Fruit fly (Drosophila melanogaster) whole organism, embryonic: Measurements from ENCODE around the gene Cpr23B.

Experiments
- Antp ChIP-seq: fragments of 200-800 bp; sonication (Bioruptor generic); optimal IDR thresholded peaks from 3 replicates; lab custom pipeline; 2016; ENCODE audit warnings: missing biosample characterization, missing genetic modification characterization
- Atf6 ChIP-seq: fragments of 200-800 bp; sonication (Bioruptor generic); IDR thresholded peaks from 2 replicates; pipeline ENCODE4 v1.3.6; 2022; ENCODE audit warnings: missing biosample characterization, missing genetic modification characterization
- CG10274 ChIP-seq: fragments of 200-800 bp; sonication (Bioruptor generic); optimal IDR thresholded peaks from 3 replicates; lab custom pipeline; 2017; ENCODE audit warnings: missing biosample characterization, mild to moderate bottlenecking, missing genetic modification characterization
- CG10979 ChIP-seq: fragments of 200-800 bp; sonication (Bioruptor generic); optimal IDR thresholded peaks from 2 replicates; lab custom pipeline; 2018; ENCODE audit warnings: missing biosample characterization, mild to moderate bottlenecking, missing genetic modification characterization, moderate library complexity
- CG12391 ChIP-seq: fragments of 200-800 bp; sonication (Bioruptor generic); optimal IDR thresholded peaks from 3 replicates; lab custom pipeline; 2018; ENCODE audit warnings: missing biosample characterization, mild to moderate bottlenecking, missing genetic modification characterization, moderate library complexity
- CG12942 ChIP-seq: fragments of 200-800 bp; sonication (Bioruptor generic); optimal IDR thresholded peaks from 3 replicates; lab custom pipeline; 2016; ENCODE audit warnings: missing biosample characterization, missing genetic modification characterization
- CG13123 ChIP-seq: fragments of 200-800 bp; sonication (Bioruptor generic); optimal IDR thresholded peaks from 2 replicates; lab custom pipeline; 2016; ENCODE audit warnings: missing biosample characterization, missing genetic modification characterization
- CG14014 ChIP-seq: fragments of 200-800 bp; sonication (Bioruptor generic); IDR thresholded peaks from 2 replicates; pipeline ENCODE4 v1.3.6; 2022; ENCODE audit warnings: missing biosample characterization, missing genetic modification characterization
- CG14667 ChIP-seq: fragments of 200-800 bp; sonication (Bioruptor generic); IDR thresholded peaks from 2 replicates; pipeline ENCODE4 v1.3.6; 2022; ENCODE audit warnings: missing biosample characterization, missing genetic modification characterization
- CG14710 ChIP-seq: fragments of 200-800 bp; sonication (Bioruptor generic); optimal IDR thresholded peaks from 3 replicates; lab custom pipeline; 2019; ENCODE audit warnings: missing biosample characterization, mild to moderate bottlenecking, missing genetic modification characterization, moderate library complexity
- CG15269 ChIP-seq: fragments of 200-800 bp; sonication (Bioruptor generic); optimal IDR thresholded peaks from 2 replicates; lab custom pipeline; 2018; ENCODE audit warnings: missing biosample characterization, mild to moderate bottlenecking, missing genetic modification characterization, moderate library complexity
- CG17829 ChIP-seq: fragments of 200-800 bp; optimal IDR thresholded peaks from 2 replicates; lab custom pipeline; 2019; ENCODE audit warnings: missing biosample characterization, mild to moderate bottlenecking, missing genetic modification characterization, moderate library complexity
- CG2199 ChIP-seq: fragments of 200-800 bp; sonication (Bioruptor generic); IDR thresholded peaks from 3 replicates; pipeline ENCODE4 v1.3.6; 2022; ENCODE audit warnings: missing biosample characterization, missing genetic modification characterization
- CG30020 ChIP-seq: fragments of 200-800 bp; optimal IDR thresholded peaks from 2 replicates; lab custom pipeline; 2019; ENCODE audit warnings: missing biosample characterization, mild to moderate bottlenecking, missing genetic modification characterization, moderate library complexity
- CG43689 ChIP-seq: fragments of 200-800 bp; sonication (Bioruptor generic); IDR thresholded peaks from 2 replicates; pipeline ENCODE4 v1.3.6; 2022; ENCODE audit warnings: missing biosample characterization, missing genetic modification characterization
- CG5953 ChIP-seq: fragments of 200-800 bp; sonication (Bioruptor generic); IDR thresholded peaks from 2 replicates; pipeline ENCODE4 v1.3.6; 2022; ENCODE audit warnings: missing biosample characterization, missing genetic modification characterization
- CG6254 ChIP-seq: fragments of 200-800 bp; sonication (Bioruptor generic); optimal IDR thresholded peaks from 3 replicates; lab custom pipeline; 2017; ENCODE audit warnings: mild to moderate bottlenecking, missing biosample characterization, missing genetic modification reagents, missing genetic modification characterization
- CG8281 ChIP-seq: fragments of 200-800 bp; sonication (Bioruptor generic); optimal IDR thresholded peaks from 2 replicates; lab custom pipeline; 2018; ENCODE audit warnings: missing biosample characterization, mild to moderate bottlenecking, missing genetic modification characterization, moderate library complexity
- Dek ChIP-seq: fragments of 200-800 bp; sonication (Bioruptor generic); optimal IDR thresholded peaks from 3 replicates; lab custom pipeline; 2019; ENCODE audit warnings: missing biosample characterization, mild to moderate bottlenecking, missing genetic modification characterization, moderate library complexity
- Dip2 ChIP-seq: fragments of 200-800 bp; sonication (Bioruptor generic); IDR thresholded peaks from 2 replicates; pipeline ENCODE4 v1.3.6; 2022; ENCODE audit warnings: missing biosample characterization, missing genetic modification characterization
- HHEX ChIP-seq: fragments of 200-800 bp; sonication (Bioruptor generic); optimal IDR thresholded peaks from 3 replicates; lab custom pipeline; 2017; ENCODE audit warnings: missing biosample characterization, mild to moderate bottlenecking, missing genetic modification characterization, missing genetic modification reagents
- HmgZ ChIP-seq: fragments of 200-800 bp; sonication (Bioruptor generic); optimal IDR thresholded peaks from 2 replicates; lab custom pipeline; 2018; ENCODE audit warnings: missing biosample characterization, mild to moderate bottlenecking, missing genetic modification characterization
- NFAT ChIP-seq: fragments of 200-800 bp; sonication (Bioruptor generic); IDR thresholded peaks from 2 replicates; pipeline ENCODE4 v1.3.6; 2022; ENCODE audit warnings: missing biosample characterization, missing genetic modification characterization
- NK7.1 ChIP-seq: fragments of 200-800 bp; sonication (Bioruptor generic); optimal IDR thresholded peaks from 3 replicates; lab custom pipeline; 2016; ENCODE audit warnings: missing biosample characterization, missing genetic modification characterization
- Neu2 ChIP-seq: fragments of 200-800 bp; sonication (Bioruptor generic); optimal IDR thresholded peaks from 3 replicates; lab custom pipeline; 2016; ENCODE audit warnings: missing biosample characterization, missing genetic modification characterization, borderline replicate concordance
- Rx ChIP-seq: fragments of 200-800 bp; sonication (Bioruptor generic); IDR thresholded peaks from 2 replicates; pipeline ENCODE4 v1.3.6; 2022; ENCODE audit warnings: missing biosample characterization, missing genetic modification characterization
- Stat92E ChIP-seq, 3 experiments: fragments of >200 bp in 2 of 3; fragments of 200-800 bp in 1 of 3; sonication (Bioruptor generic) in 1 of 3; optimal IDR thresholded peaks; 2 replicates each; lab custom pipeline; 2017 to 2019; ENCODE audit warnings: missing biosample characterization in 3 of 3, missing genetic modification characterization in 3 of 3, mild to moderate bottlenecking in 1 of 3, moderate library complexity in 1 of 3
- Usf ChIP-seq: fragments of 200-800 bp; sonication (Bioruptor generic); optimal IDR thresholded peaks from 2 replicates; lab custom pipeline; 2017; ENCODE audit warnings: missing genotype, missing biosample characterization, missing genetic modification characterization
- ase ChIP-seq: fragments of 200-800 bp; sonication (Bioruptor generic); IDR thresholded peaks from 3 replicates; pipeline ENCODE4 v1.3.6; 2022; ENCODE audit warnings: missing biosample characterization, missing genetic modification characterization
- bcd ChIP-seq: fragments of 200-800 bp; sonication (Bioruptor generic); optimal IDR thresholded peaks from 2 replicates; lab custom pipeline; 2017; ENCODE audit warnings: missing biosample characterization, mild to moderate bottlenecking, missing genetic modification characterization
- bsh ChIP-seq, 2 experiments: fragments of 200-800 bp; sonication (Bioruptor generic); optimal IDR thresholded peaks; 2 replicates each; lab custom pipeline; 2017 to 2018; ENCODE audit warnings: mild to moderate bottlenecking in 2 of 2, missing biosample characterization in 2 of 2, missing genetic modification characterization in 2 of 2, moderate library complexity in 1 of 2
- chinmo ChIP-seq: fragments of 200-800 bp; sonication (Bioruptor generic); IDR thresholded peaks from 4 replicates; pipeline ENCODE4 v1.3.6; 2022; ENCODE audit warnings: missing biosample characterization, missing genetic modification characterization; ENCODE audit not compliant: partially characterized antibody
- cwo ChIP-seq: fragments of 200-800 bp; sonication (Bioruptor generic); optimal IDR thresholded peaks from 3 replicates; lab custom pipeline; 2017; ENCODE audit warnings: missing biosample characterization, missing genetic modification characterization, mild to moderate bottlenecking, moderate library complexity, missing genetic modification reagents
- dm ChIP-seq: fragments of 200-800 bp; sonication (Bioruptor generic); optimal IDR thresholded peaks from 3 replicates; lab custom pipeline; 2016; ENCODE audit warnings: missing biosample characterization, missing genetic modification characterization
- esg ChIP-seq: fragments of 200-800 bp; sonication (Bioruptor generic); conservative IDR thresholded peaks from 2 replicates; pipeline ENCODE4 v1.3.6; 2022; ENCODE audit warnings: missing biosample characterization, missing genetic modification characterization
- eve ChIP-seq, 2 experiments: fragments of >200 bp; optimal IDR thresholded peaks; 2 replicates each; lab custom pipeline; 2017; ENCODE audit warnings: missing biosample characterization in 2 of 2, missing genetic modification characterization in 2 of 2
- ewg ChIP-seq: fragments of 200-800 bp; sonication (Bioruptor generic); optimal IDR thresholded peaks from 3 replicates; lab custom pipeline; 2017; ENCODE audit warnings: mild to moderate bottlenecking, missing biosample characterization, missing genetic modification reagents, missing genetic modification characterization
- fru ChIP-seq: fragments of >200 bp; optimal IDR thresholded peaks from 2 replicates; lab custom pipeline; 2017
- hbn ChIP-seq: fragments of 200-800 bp; sonication (Bioruptor generic); IDR thresholded peaks from 2 replicates; pipeline ENCODE4 v1.3.6; 2022; ENCODE audit warnings: missing biosample characterization, missing genetic modification characterization; ENCODE audit not compliant: partially characterized antibody
- luna ChIP-seq: fragments of 200-800 bp; sonication (Bioruptor generic); optimal IDR thresholded peaks from 2 replicates; lab custom pipeline; 2016; ENCODE audit warnings: missing biosample characterization, missing genetic modification characterization
- nerfin-1 ChIP-seq: fragments of 200-800 bp; sonication (Bioruptor generic); optimal IDR thresholded peaks from 3 replicates; lab custom pipeline; 2019; ENCODE audit warnings: missing biosample characterization, mild to moderate bottlenecking, missing genetic modification characterization, moderate library complexity
- nmo ChIP-seq: fragments of 200-800 bp; sonication (Bioruptor generic); optimal IDR thresholded peaks from 2 replicates; lab custom pipeline; 2018; ENCODE audit warnings: missing biosample characterization, mild to moderate bottlenecking, missing genetic modification characterization, moderate library complexity
- otp ChIP-seq: fragments of 200-800 bp; sonication (Bioruptor generic); IDR thresholded peaks from 3 replicates; pipeline ENCODE4, ENCODE4 v1.3.6; 2022; ENCODE audit warnings: missing biosample characterization, missing genetic modification characterization
- pzg ChIP-seq: fragments of 200-800 bp; sonication (Bioruptor generic); optimal IDR thresholded peaks from 3 replicates; lab custom pipeline; 2018; ENCODE audit warnings: missing biosample characterization, mild to moderate bottlenecking, missing genetic modification characterization, moderate library complexity
- sens-2 ChIP-seq: fragments of 200-800 bp; sonication (Bioruptor generic); IDR thresholded peaks from 2 replicates; pipeline ENCODE4 v1.3.6; 2022; ENCODE audit warnings: missing biosample characterization, missing genetic modification characterization
- sob ChIP-seq: fragments of 200-800 bp; sonication (Bioruptor generic); IDR thresholded peaks from 2 replicates; pipeline ENCODE4 v1.3.6; 2022; ENCODE audit warnings: missing biosample characterization, missing genetic modification characterization
- tin ChIP-seq: fragments of 200-800 bp; sonication (Bioruptor generic); optimal IDR thresholded peaks from 3 replicates; lab custom pipeline; 2016; ENCODE audit warnings: missing biosample characterization, missing genetic modification characterization
- usp ChIP-seq: fragments of >200 bp; optimal IDR thresholded peaks from 2 replicates; lab custom pipeline; 2017; ENCODE audit warnings: missing biosample characterization, missing genetic modification characterization
- vvl ChIP-seq: fragments of 200-800 bp; sonication (Bioruptor generic); IDR thresholded peaks from 2 replicates; pipeline ENCODE4 v1.3.6; 2022; ENCODE audit warnings: missing biosample characterization, missing genetic modification characterization
- yki ChIP-seq: fragments of >200 bp; optimal IDR thresholded peaks from 3 replicates; lab custom pipeline; 2018

Cpr23B gene

DNA sequence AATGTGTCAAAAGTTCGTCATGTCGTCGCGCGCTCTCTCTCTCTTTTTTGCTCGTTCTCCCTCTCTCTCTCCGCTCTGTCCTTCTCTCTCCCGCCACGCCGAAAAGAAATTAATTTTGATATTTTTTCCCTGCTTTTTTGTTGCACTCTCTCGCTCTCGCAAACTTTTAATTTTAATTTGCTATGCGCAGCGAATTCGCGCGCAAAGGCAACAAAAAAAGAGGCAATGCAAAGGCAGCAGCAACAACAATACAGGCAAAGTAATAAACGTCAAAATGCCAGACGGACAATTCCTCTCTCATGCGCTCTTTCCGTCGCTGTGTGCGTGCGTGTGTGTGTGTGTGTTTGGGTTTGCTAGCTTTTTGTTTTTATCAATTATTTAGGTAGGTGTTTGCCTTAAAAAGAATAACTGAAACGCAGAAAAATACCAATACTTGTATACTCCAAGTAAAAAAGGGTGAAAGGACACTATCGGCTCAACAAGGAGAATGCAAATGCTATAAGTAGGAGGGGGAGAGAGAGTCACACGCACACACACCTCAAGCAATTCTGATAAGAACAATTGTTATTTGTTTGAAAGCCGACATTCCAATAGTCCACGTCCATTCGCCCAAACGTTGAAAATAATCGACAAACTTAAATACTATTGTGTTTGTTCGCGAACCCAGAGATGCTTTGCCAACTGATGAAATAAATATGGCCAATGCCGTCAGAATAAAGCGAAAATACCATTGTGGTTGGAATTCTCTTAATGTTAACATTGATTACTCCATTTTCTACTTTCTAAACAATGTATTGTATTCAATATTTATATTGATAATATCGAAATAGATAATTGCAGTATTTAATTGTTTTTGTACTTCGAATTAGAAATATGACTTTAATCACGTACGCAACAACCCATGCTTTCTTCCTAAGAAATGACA, 48.7 kb downstream of the Cpr23B start (continued):
- TF ChIP-seq CG17829 (tag; lab: Kevin White, UChicago) (no peak), NK7.1 (GFP tag; lab: Kevin White, UChicago) (no peak), nerfin-1 (tag; lab: Kevin White, UChicago) (peak; percentile 77), Stat92E (GFP tag; optimal IDR thresholded peaks at IDR 0.05; lab: Kevin White, UChicago) (no peak), CG2199 (GFP tag; lab: Robert Waterston, UW) (no peak), fru (lab: Kevin White, UChicago) (no peak), Antp (GFP tag; lab: Kevin White, UChicago) (no peak), cwo (no peak), yki (lab: Kevin White, UChicago) (peak; percentile 31), CG12391 (tag; lab: Kevin White, UChicago) (no peak), Neu2 (GFP tag; lab: Kevin White, UChicago) (no peak), vvl (GFP tag; lab: Robert Waterston, UW) (no peak), dm (GFP tag; lab: Kevin White, UChicago) (no peak), ase (GFP tag; lab: Robert Waterston, UW) (no peak), Usf (GFP tag; lab: Kevin White, UChicago) (no peak), Dip2 (GFP tag; lab: Robert Waterston, UW) (no peak), CG30020 (tag; lab: Kevin White, UChicago) (no peak), Dek (tag; lab: Kevin White, UChicago) (no peak), CG10979 (tag; lab: Kevin White, UChicago) (no peak), sob (GFP tag; lab: Robert Waterston, UW) (no peak), CG8281 (no peak), luna (GFP tag; lab: Kevin White, UChicago) (no peak), CG14710 (no peak), ewg (GFP tag; lab: Kevin White, UChicago) (peak; percentile 48), otp (GFP tag; lab: Robert Waterston, UW) (no peak), chinmo (GFP tag; lab: Robert Waterston, UW) (peak; percentile 94; the same call in 3 of the 4 replicates), HmgZ (tag; lab: Kevin White, UChicago) (peak; percentile 14), hbn (GFP tag; lab: Robert Waterston, UW) (no peak), Rx (GFP tag; lab: Robert Waterston, UW) (no peak), eve (GFP tag; optimal IDR thresholded peaks at IDR 0.05; lab: Kevin White, UChicago) (no peak), CG15269 (tag; lab: Kevin White, UChicago) (no peak), esg (GFP tag; lab: Robert Waterston, UW) (no peak), CG43689 (GFP tag; lab: Robert Waterston, UW) (no peak), CG14667 (GFP tag; lab: Robert Waterston, UW) (no peak), HHEX (no peak), CG6254 (GFP tag; lab: Kevin White, UChicago) (no peak), CG14014 (GFP tag; lab: Robert Waterston, UW) (no peak), CG10274 (GFP tag; lab: Kevin White, UChicago) (no peak), CG5953 (GFP tag; lab: Robert Waterston, UW) (no peak), usp (GFP tag; lab: Kevin White, UChicago) (no peak), nmo (GFP tag; lab: Kevin White, UChicago) (no peak), Atf6 (GFP tag; lab: Robert Waterston, UW) (no peak), bcd (GFP tag; lab: Kevin White, UChicago) (no peak), bsh (GFP tag; optimal IDR thresholded peaks at IDR 0.05; lab: Kevin White, UChicago) (peak in 1 of 2 experiments; percentile 29), tin (GFP tag; lab: Kevin White, UChicago) (no peak), NFAT (GFP tag; lab: Robert Waterston, UW) (no peak), sens-2 (no peak), pzg (no peak), CG13123 (GFP tag; lab: Kevin White, UChicago) (no peak), CG12942 (no peak)
